Fruit fly (Drosophila melanogaster): ENCODE measurements around the gene sgg.
A peak's percentile ranks its signal among the peaks of the same experiment; 100 is the strongest.

Gene sgg

DNA sequence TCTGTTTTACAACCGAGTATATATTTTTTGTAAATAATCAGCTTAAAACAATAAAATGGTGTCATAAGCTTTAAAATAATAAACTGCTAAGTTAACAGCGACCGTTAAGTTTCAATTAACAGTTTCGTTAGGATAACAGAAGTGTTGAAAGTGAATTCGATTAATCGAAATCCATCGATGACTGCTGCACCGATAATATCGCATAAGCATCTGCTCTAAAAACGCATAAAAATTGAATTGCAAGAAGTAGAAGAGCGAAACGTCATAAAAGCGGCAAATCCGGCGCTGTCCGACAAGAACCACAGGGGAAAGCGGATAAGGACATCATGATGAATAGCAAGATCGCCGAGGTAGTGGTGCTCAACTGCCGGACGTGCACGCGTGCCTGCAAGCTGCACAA is 93.8 kb downstream of the sgg start, which contains the start of gene dwg (continued):
- TF ChIP-seq dysf (GFP tag; IDR thresholded peaks at IDR 0.05) (no peak), Doc3 (GFP tag; IDR thresholded peaks at IDR 0.05; ENCODE audit: partially characterized antibody) (peak; percentile 79), CG1529 (GFP tag; optimal IDR thresholded peaks at IDR 0.05) (no peak), hb (GFP tag; IDR thresholded peaks at IDR 0.05; ENCODE audit: partially characterized antibody) (peak; percentile 69), CG13287 (GFP tag; IDR thresholded peaks at IDR 0.05; ENCODE audit: partially characterized antibody) (peak; percentile 88), CG9437 (GFP tag; optimal IDR thresholded peaks at IDR 0.05) (no peak), Bgb (GFP tag; IDR thresholded peaks at IDR 0.05; ENCODE audit: partially characterized antibody) (peak; percentile 88), CG42726 (GFP tag; IDR thresholded peaks at IDR 0.05; ENCODE audit: partially characterized antibody) (peak; percentile 66; the same call in 1 of the 2 replicates), ro (GFP tag; IDR thresholded peaks at IDR 0.05) (no peak), psq (GFP tag; optimal IDR thresholded peaks at IDR 0.05) (no peak), HLH4C (GFP tag; IDR thresholded peaks at IDR 0.05; ENCODE audit: partially characterized antibody) (peak; percentile 82), CG14710 (tag; optimal IDR thresholded peaks at IDR 0.05) (no peak), CG3995 (GFP tag; optimal IDR thresholded peaks at IDR 0.05) (peak; percentile 67), Dll (GFP tag; IDR thresholded peaks at IDR 0.05; ENCODE audit: partially characterized antibody) (peak; percentile 83), chinmo (GFP tag; IDR thresholded peaks at IDR 0.05; ENCODE audit: partially characterized antibody) (peak; percentile 95; the same call in 3 of the 4 replicates), repo (GFP tag; optimal IDR thresholded peaks at IDR 0.05) (no peak), D19A (tag; optimal IDR thresholded peaks at IDR 0.05) (no peak), CG12391 (tag; optimal IDR thresholded peaks at IDR 0.05) (no peak), YL-1 (GFP tag; optimal IDR thresholded peaks at IDR 0.05) (peak; percentile 30), Scr (GFP tag; IDR thresholded peaks at IDR 0.05; ENCODE audit: partially characterized antibody) (peak; percentile 82), amos (GFP tag; IDR thresholded peaks at IDR 0.05; ENCODE audit: partially characterized antibody) (peak; percentile 89), CG2116 (GFP tag; optimal IDR thresholded peaks at IDR 0.05) (peak; percentile 38), E2f2 (GFP tag; IDR thresholded peaks at IDR 0.05) (peak; percentile 54), Dp (GFP tag; optimal IDR thresholded peaks at IDR 0.05) (peak; percentile 42), CG10267 (tag; optimal IDR thresholded peaks at IDR 0.05) (peak; percentile 36), schlank (tag; optimal IDR thresholded peaks at IDR 0.05) (no peak), CG7963 (GFP tag; IDR thresholded peaks at IDR 0.05; ENCODE audit: partially characterized antibody) (peak; percentile 82), unc-4 (GFP tag; IDR thresholded peaks at IDR 0.05; ENCODE audit: partially characterized antibody) (peak; percentile 87), Spps (tag; optimal IDR thresholded peaks at IDR 0.05) (no peak), Hr51 (GFP tag; optimal IDR thresholded peaks at IDR 0.05) (no peak), bab2 (GFP tag; optimal IDR thresholded peaks at IDR 0.05) (no peak), CG12236 (GFP tag; optimal IDR thresholded peaks at IDR 0.05) (no peak), hbn (GFP tag; IDR thresholded peaks at IDR 0.05; ENCODE audit: partially characterized antibody) (peak; percentile 83), NfI (GFP tag; optimal IDR thresholded peaks at IDR 0.05) (no peak), cas (GFP tag; IDR thresholded peaks at IDR 0.05) (no peak), CG16813 (GFP tag; IDR thresholded peaks at IDR 0.05; ENCODE audit: partially characterized antibody) (peak; percentile 72), CG6791 (GFP tag; IDR thresholded peaks at IDR 0.05; ENCODE audit: partially characterized antibody) (peak; percentile 87), Oaz (GFP tag; IDR thresholded peaks at IDR 0.05) (no peak), CG10654 (GFP tag; optimal IDR thresholded peaks at IDR 0.05) (no peak), Atf6 (GFP tag; IDR thresholded peaks at IDR 0.05) (no peak), CG17612 (GFP tag; IDR thresholded peaks at IDR 0.05) (no peak), bbx (GFP tag; IDR thresholded peaks at IDR 0.05; ENCODE audit: partially characterized antibody) (peak; percentile 90), CG4617 (GFP tag; optimal IDR thresholded peaks at IDR 0.05; ENCODE audit: borderline replicate concordance) (peak; percentile 56), CG6175 (GFP tag; IDR thresholded peaks at IDR 0.05) (no peak), Opbp (GFP tag; IDR thresholded peaks at IDR 0.05; ENCODE audit: partially characterized antibody) (peak; percentile 82; the same call in 2 of the 3 replicates), Sry-β (GFP tag; optimal IDR thresholded peaks at IDR 0.05) (peak; percentile 4), tna (GFP tag; IDR thresholded peaks at IDR 0.05; ENCODE audit: partially characterized antibody) (peak; percentile 62), pzg (GFP tag; optimal IDR thresholded peaks at IDR 0.05) (peak; percentile 53)

Data from whole organism, embryonic.